Fruit fly (Drosophila melanogaster): ENCODE measurements around the gene gzl.

DNA sequence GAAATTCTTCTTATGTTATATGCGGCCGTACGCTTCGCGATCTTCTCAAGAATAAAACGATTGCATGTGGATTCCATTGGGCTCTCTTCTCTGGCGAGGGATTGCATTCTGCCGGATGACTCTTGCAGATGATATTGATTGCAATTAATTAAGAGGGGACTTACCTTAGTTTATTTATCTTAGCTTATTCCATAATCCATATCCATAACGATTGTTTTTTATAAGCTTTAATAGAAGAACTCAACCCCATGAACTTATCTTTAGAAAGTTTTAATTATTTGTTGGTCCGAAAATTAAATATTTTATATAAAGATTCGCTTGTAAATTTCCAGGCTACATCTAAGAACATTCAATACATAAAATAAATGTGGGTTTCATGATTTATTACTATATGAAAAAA is 6.8 kb upstream of the gzl start, which contains the start of gene CRAT:
- TF ChIP-seq CG8478 (optimal IDR thresholded peaks at IDR 0.05) (no peak), pan (optimal IDR thresholded peaks at IDR 0.05) (no peak), usp (GFP tag; optimal IDR thresholded peaks at IDR 0.05) (no peak), Dll (optimal IDR thresholded peaks at IDR 0.05) (no peak)
